Fruit fly (Drosophila melanogaster) whole organism, embryonic: ENCODE data around the gene CG34026.

Source experiments
- Adf1 ChIP-seq: fragments of 200-800 bp; sonication (Bioruptor generic); IDR thresholded peaks from 2 replicates; pipeline ENCODE4 v1.3.6; 2022; ENCODE audit warnings: missing biosample characterization, missing genetic modification characterization
- CG11504 ChIP-seq: fragments of 200-800 bp; sonication (Bioruptor generic); optimal IDR thresholded peaks from 3 replicates; lab custom pipeline; 2019; ENCODE audit warnings: missing biosample characterization, mild to moderate bottlenecking, missing genetic modification characterization, moderate library complexity
- CG12391 ChIP-seq: fragments of 200-800 bp; sonication (Bioruptor generic); optimal IDR thresholded peaks from 3 replicates; lab custom pipeline; 2018; ENCODE audit warnings: missing biosample characterization, mild to moderate bottlenecking, missing genetic modification characterization, moderate library complexity
- CG13424 ChIP-seq: fragments of 200-800 bp; sonication (Bioruptor generic); optimal IDR thresholded peaks from 2 replicates; lab custom pipeline; 2019; ENCODE audit warnings: missing biosample characterization, mild to moderate bottlenecking, missing genetic modification characterization, moderate library complexity
- CG13894 ChIP-seq: fragments of 200-800 bp; sonication (Bioruptor generic); optimal IDR thresholded peaks from 3 replicates; lab custom pipeline; 2018; ENCODE audit warnings: missing biosample characterization, mild to moderate bottlenecking, missing genetic modification characterization, moderate library complexity
- CG14710 ChIP-seq: fragments of 200-800 bp; sonication (Bioruptor generic); optimal IDR thresholded peaks from 3 replicates; lab custom pipeline; 2019; ENCODE audit warnings: missing biosample characterization, mild to moderate bottlenecking, missing genetic modification characterization, moderate library complexity
- CG17829 ChIP-seq: fragments of 200-800 bp; optimal IDR thresholded peaks from 2 replicates; lab custom pipeline; 2019; ENCODE audit warnings: missing biosample characterization, mild to moderate bottlenecking, missing genetic modification characterization, moderate library complexity
- CG18262 ChIP-seq: fragments of 200-800 bp; optimal IDR thresholded peaks from 3 replicates; lab custom pipeline; 2019; ENCODE audit warnings: missing biosample characterization, mild to moderate bottlenecking, missing genetic modification characterization, moderate library complexity
- CG2199 ChIP-seq: fragments of 200-800 bp; sonication (Bioruptor generic); IDR thresholded peaks from 3 replicates; pipeline ENCODE4 v1.3.6; 2022; ENCODE audit warnings: missing biosample characterization, missing genetic modification characterization
- CG2678 ChIP-seq: fragments of 200-800 bp; sonication (Bioruptor generic); optimal IDR thresholded peaks from 3 replicates; lab custom pipeline; 2019; ENCODE audit warnings: missing biosample characterization, mild to moderate bottlenecking, missing genetic modification characterization, moderate library complexity
- CG30403 ChIP-seq: fragments of 200-800 bp; sonication (Bioruptor generic); optimal IDR thresholded peaks from 3 replicates; lab custom pipeline; 2016; ENCODE audit warnings: missing biosample characterization, missing genetic modification characterization
- CG42726 ChIP-seq: fragments of 200-800 bp; sonication (Bioruptor generic); IDR thresholded peaks from 2 replicates; pipeline ENCODE4 v1.3.6; 2022; ENCODE audit warnings: missing biosample characterization, missing genetic modification characterization; ENCODE audit not compliant: partially characterized antibody
- CG9797 ChIP-seq: fragments of 200-800 bp; sonication (Bioruptor generic); optimal IDR thresholded peaks from 3 replicates; lab custom pipeline; 2018; ENCODE audit warnings: missing biosample characterization, mild to moderate bottlenecking, missing genetic modification characterization
- CoRest ChIP-seq: fragments of 200-800 bp; sonication (Bioruptor generic); optimal IDR thresholded peaks from 3 replicates; lab custom pipeline; 2018; ENCODE audit warnings: missing biosample characterization, mild to moderate bottlenecking, missing genetic modification characterization, moderate library complexity
- Dek ChIP-seq: fragments of 200-800 bp; sonication (Bioruptor generic); optimal IDR thresholded peaks from 3 replicates; lab custom pipeline; 2019; ENCODE audit warnings: missing biosample characterization, mild to moderate bottlenecking, missing genetic modification characterization, moderate library complexity
- Dfd ChIP-seq, 2 experiments: fragments of >200 bp; optimal IDR thresholded peaks; 2 replicates each; lab custom pipeline; 2017; ENCODE audit warnings: missing biosample characterization in 2 of 2, missing genetic modification characterization in 2 of 2
- E2f1 ChIP-seq: fragments of 200-800 bp; sonication (Bioruptor generic); IDR thresholded peaks from 2 replicates; pipeline ENCODE4 v1.3.6; 2022; ENCODE audit warnings: missing biosample characterization, missing genetic modification characterization
- Fer1 ChIP-seq: fragments of 200-800 bp; sonication (Bioruptor generic); optimal IDR thresholded peaks from 2 replicates; lab custom pipeline; 2017; ENCODE audit warnings: missing biosample characterization, mild to moderate bottlenecking, missing genetic modification characterization
- HHEX ChIP-seq: fragments of 200-800 bp; sonication (Bioruptor generic); optimal IDR thresholded peaks from 3 replicates; lab custom pipeline; 2017; ENCODE audit warnings: missing biosample characterization, mild to moderate bottlenecking, missing genetic modification characterization, missing genetic modification reagents
- Hr51 ChIP-seq, 2 experiments: fragments of 200-800 bp; sonication (Bioruptor generic); optimal IDR thresholded peaks; 2 replicates in 1 of 2; 3 replicates in 1 of 2; lab custom pipeline; 2016 to 2018; ENCODE audit warnings: missing biosample characterization in 2 of 2, missing genetic modification characterization in 2 of 2, mild to moderate bottlenecking in 1 of 2, moderate library complexity in 1 of 2
- Jarid2 ChIP-seq: fragments of 200-800 bp; sonication (Bioruptor generic); optimal IDR thresholded peaks from 3 replicates; lab custom pipeline; 2017; ENCODE audit warnings: mild to moderate bottlenecking, missing biosample characterization, missing genetic modification reagents, missing genetic modification characterization
- MBD-R2 ChIP-seq: fragments of 200-800 bp; sonication (Bioruptor generic); IDR thresholded peaks from 2 replicates; pipeline ENCODE4 v1.3.6; 2022; ENCODE audit warnings: missing biosample characterization, missing genetic modification characterization
- Mad ChIP-seq: fragments of 200-800 bp; sonication (Bioruptor generic); optimal IDR thresholded peaks from 2 replicates; lab custom pipeline; 2016; ENCODE audit warnings: missing biosample characterization, missing genetic modification characterization
- Med ChIP-seq: fragments of 200-800 bp; sonication (Bioruptor generic); peaks from one replicate; lab custom pipeline; 2016; ENCODE audit warnings: missing biosample characterization, missing genetic modification characterization, mild to moderate bottlenecking, inconsistent platforms, moderate library complexity
- NFAT ChIP-seq: fragments of 200-800 bp; sonication (Bioruptor generic); IDR thresholded peaks from 2 replicates; pipeline ENCODE4 v1.3.6; 2022; ENCODE audit warnings: missing biosample characterization, missing genetic modification characterization
- Oaz ChIP-seq: fragments of 200-800 bp; sonication (Bioruptor generic); IDR thresholded peaks from 2 replicates; pipeline ENCODE4 v1.3.6; 2022; ENCODE audit warnings: missing biosample characterization, missing genetic modification characterization
- Ptx1 ChIP-seq: fragments of 200-800 bp; sonication (Bioruptor generic); IDR thresholded peaks from 2 replicates; pipeline ENCODE4 v1.3.6; 2022; ENCODE audit warnings: missing biosample characterization, missing genetic modification characterization
- Rfx ChIP-seq: fragments of 200-800 bp; sonication (Bioruptor generic); IDR thresholded peaks from 2 replicates; pipeline ENCODE4 v1.3.6; 2022; ENCODE audit warnings: missing biosample characterization, missing genetic modification characterization
- Sox102F ChIP-seq: fragments of 200-800 bp; sonication (Bioruptor generic); optimal IDR thresholded peaks from 2 replicates; lab custom pipeline; 2018; ENCODE audit warnings: missing biosample characterization, mild to moderate bottlenecking, missing genetic modification characterization, moderate library complexity
- Tbp ChIP-seq: fragments of >200 bp; optimal IDR thresholded peaks from 2 replicates; lab custom pipeline; 2018; ENCODE audit warnings: missing biosample characterization, missing genetic modification characterization
- bab2 ChIP-seq: fragments of 200-800 bp; sonication (Bioruptor generic); optimal IDR thresholded peaks from 2 replicates; lab custom pipeline; 2016; ENCODE audit warnings: missing biosample characterization, missing genetic modification characterization
- br ChIP-seq: fragments of >200 bp; optimal IDR thresholded peaks from 2 replicates; lab custom pipeline; 2017
- cad ChIP-seq: fragments of >200 bp; optimal IDR thresholded peaks from 2 replicates; lab custom pipeline; 2017; ENCODE audit warnings: missing biosample characterization, missing genetic modification characterization
- dmrt11E ChIP-seq: fragments of 200-800 bp; sonication (Bioruptor generic); optimal IDR thresholded peaks from 3 replicates; lab custom pipeline; 2018; ENCODE audit warnings: missing biosample characterization, mild to moderate bottlenecking, missing genetic modification characterization, moderate library complexity
- ems ChIP-seq: fragments of 200-800 bp; sonication (Bioruptor generic); optimal IDR thresholded peaks from 3 replicates; lab custom pipeline; 2016; ENCODE audit warnings: missing biosample characterization, missing genetic modification characterization
- fd96Cb ChIP-seq: fragments of 200-800 bp; sonication (Bioruptor generic); optimal IDR thresholded peaks from 2 replicates; lab custom pipeline; 2018; ENCODE audit warnings: missing biosample characterization, mild to moderate bottlenecking, missing genetic modification characterization, moderate library complexity
- gem ChIP-seq: fragments of 200-800 bp; sonication (Bioruptor generic); optimal IDR thresholded peaks from 2 replicates; lab custom pipeline; 2019; ENCODE audit warnings: missing biosample characterization, mild to moderate bottlenecking, missing genetic modification characterization, moderate library complexity
- grau ChIP-seq: fragments of 200-800 bp; optimal IDR thresholded peaks from 3 replicates; lab custom pipeline; 2019; ENCODE audit warnings: missing biosample characterization, mild to moderate bottlenecking, missing genetic modification characterization, moderate library complexity
- hb ChIP-seq: fragments of 200-800 bp; sonication (Bioruptor generic); IDR thresholded peaks from 3 replicates; pipeline ENCODE4 v1.3.6; 2022; ENCODE audit warnings: missing biosample characterization, missing genetic modification characterization; ENCODE audit not compliant: partially characterized antibody
- jigr1 ChIP-seq: fragments of 200-800 bp; sonication (Bioruptor generic); IDR thresholded peaks from 3 replicates; pipeline ENCODE4 v1.3.6; 2022; ENCODE audit warnings: missing biosample characterization, missing genetic modification characterization
- kay ChIP-seq: fragments of 200-800 bp; sonication (Bioruptor generic); optimal IDR thresholded peaks from 2 replicates; lab custom pipeline; 2016; ENCODE audit warnings: missing biosample characterization, missing genetic modification characterization
- nmo ChIP-seq: fragments of 200-800 bp; sonication (Bioruptor generic); optimal IDR thresholded peaks from 2 replicates; lab custom pipeline; 2018; ENCODE audit warnings: missing biosample characterization, mild to moderate bottlenecking, missing genetic modification characterization, moderate library complexity
- ranshi ChIP-seq: fragments of 200-800 bp; sonication (Bioruptor generic); IDR thresholded peaks from 2 replicates; pipeline ENCODE4 v1.3.6; 2022; ENCODE audit warnings: missing biosample characterization, missing genetic modification characterization
- repo ChIP-seq: fragments of 200-800 bp; sonication (Bioruptor generic); optimal IDR thresholded peaks from 2 replicates; lab custom pipeline; 2016; ENCODE audit warnings: missing biosample characterization, missing genetic modification characterization
- salm ChIP-seq: fragments of 200-800 bp; sonication (Bioruptor generic); optimal IDR thresholded peaks from 2 replicates; lab custom pipeline; 2018; ENCODE audit warnings: missing biosample characterization, mild to moderate bottlenecking, missing genetic modification characterization
- sd ChIP-seq: fragments of 200-800 bp; sonication (Bioruptor generic); optimal IDR thresholded peaks from 3 replicates; lab custom pipeline; 2018; ENCODE audit warnings: missing biosample characterization, mild to moderate bottlenecking, missing genetic modification characterization, moderate library complexity
- sens ChIP-seq: fragments of 200-800 bp; sonication (Bioruptor generic); peaks from one replicate; lab custom pipeline; 2016; ENCODE audit warnings: missing biosample characterization, missing genetic modification characterization
- sisA ChIP-seq: fragments of 200-800 bp; sonication (Bioruptor generic); IDR thresholded peaks from 2 replicates; pipeline ENCODE4 v1.3.6; 2022; ENCODE audit warnings: missing biosample characterization, missing genetic modification characterization
- vvl ChIP-seq: fragments of 200-800 bp; sonication (Bioruptor generic); IDR thresholded peaks from 2 replicates; pipeline ENCODE4 v1.3.6; 2022; ENCODE audit warnings: missing biosample characterization, missing genetic modification characterization
- zf30C ChIP-seq: fragments of 200-800 bp; sonication (Bioruptor generic); optimal IDR thresholded peaks from 3 replicates; lab custom pipeline; 2018; ENCODE audit warnings: missing biosample characterization, mild to moderate bottlenecking, missing genetic modification characterization

Gene CG34026

dm6 chrX:9486802-9487201 lies 46.8 kb upstream of the CG34026 start (continued):
- peak; percentile 86 for TF ChIP-seq gem (tag; lab: Kevin White, UChicago)
- TF ChIP-seq E2f1 (GFP tag; lab: Robert Waterston, UW) = peak; percentile 61
- no peak for TF ChIP-seq Dfd (GFP tag; optimal IDR thresholded peaks at IDR 0.05; lab: Kevin White, UChicago)
- TF ChIP-seq vvl (GFP tag; lab: Robert Waterston, UW) = peak; percentile 88
- TF ChIP-seq Dek = peak; percentile 12
- no peak for TF ChIP-seq cad (GFP tag; lab: Kevin White, UChicago)
- TF ChIP-seq Tbp (GFP tag; lab: Kevin White, UChicago) = no peak
- peak; percentile 76 for TF ChIP-seq CG13424 (tag; lab: Kevin White, UChicago)
- TF ChIP-seq Sox102F (GFP tag; lab: Kevin White, UChicago) = peak; percentile 80
- no peak for TF ChIP-seq sd (tag; lab: Kevin White, UChicago)
- peak; percentile 49; the same call in 1 of the 2 replicates for TF ChIP-seq Rfx (GFP tag; lab: Robert Waterston, UW)
- TF ChIP-seq repo (GFP tag; lab: Kevin White, UChicago) = peak; percentile 51
- TF ChIP-seq fd96Cb (tag; lab: Kevin White, UChicago) = peak; percentile 82
- TF ChIP-seq CG42726 (GFP tag; lab: Robert Waterston, UW) = no peak
- peak; percentile 68 for TF ChIP-seq ems (GFP tag; lab: Kevin White, UChicago)
- TF ChIP-seq HHEX = peak; percentile 65
- peak; percentile 82 for TF ChIP-seq sisA
- TF ChIP-seq ranshi (GFP tag; lab: Robert Waterston, UW) = peak; percentile 44; the same call in 1 of the 2 replicates
- peak; percentile 30; the same call in 1 of the 3 replicates for TF ChIP-seq jigr1 (GFP tag; lab: Robert Waterston, UW)
- 0 out of 2 replicates have a peak, but pooled peaks have one; percentile 20 for TF ChIP-seq Oaz (GFP tag; lab: Robert Waterston, UW)
- TF ChIP-seq NFAT = peak; percentile 22; the same call in 1 of the 2 replicates
- no peak for TF ChIP-seq Adf1 (GFP tag; lab: Robert Waterston, UW)
- peak; percentile 86 for TF ChIP-seq zf30C (GFP tag; lab: Kevin White, UChicago)
- 0 out of 3 replicates have a peak, but pooled peaks have one; percentile 47 for TF ChIP-seq CG2199
- peak; percentile 75 for TF ChIP-seq CG12391 (tag; lab: Kevin White, UChicago)
- TF ChIP-seq Mad (GFP tag; lab: Kevin White, UChicago) = peak; percentile 49
- peak; percentile 35 for TF ChIP-seq salm (tag; lab: Kevin White, UChicago)
- TF ChIP-seq CG9797 (GFP tag; lab: Kevin White, UChicago) = no peak

DNA sequence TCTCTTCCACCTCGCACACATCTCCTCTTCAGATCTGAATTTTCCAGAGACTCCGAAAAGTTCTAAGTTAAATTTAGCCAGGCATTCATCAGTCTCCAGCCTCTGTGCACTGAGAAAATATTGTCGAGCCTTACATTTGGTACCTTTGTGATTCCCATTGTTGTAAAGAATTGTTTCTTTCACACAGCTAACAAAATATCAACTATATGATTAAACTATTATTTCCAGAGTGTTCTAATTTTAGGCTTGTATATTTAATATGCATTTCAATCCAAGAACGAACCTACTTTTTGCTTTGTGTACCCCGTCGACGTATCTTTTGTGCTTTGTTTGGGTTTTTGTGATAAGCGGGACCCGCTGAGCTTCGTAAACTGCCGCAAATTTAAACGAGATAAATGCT lies 39.5 kb upstream of the CG34026 start:
- no peak for TF ChIP-seq Dek
- no peak for TF ChIP-seq Fer1 (GFP tag; lab: Kevin White, UChicago)
- TF ChIP-seq kay (GFP tag; lab: Kevin White, UChicago) = no peak
- no peak for TF ChIP-seq hb (GFP tag; lab: Robert Waterston, UW)
- TF ChIP-seq CG11504 (tag; lab: Kevin White, UChicago) = peak; percentile 33
- peak; percentile 18 for TF ChIP-seq nmo (GFP tag; lab: Kevin White, UChicago)
- peak; percentile 13 for TF ChIP-seq CG30403 (GFP tag; lab: Kevin White, UChicago)
- TF ChIP-seq Sox102F (GFP tag; lab: Kevin White, UChicago) = peak; percentile 10
- TF ChIP-seq Med (GFP tag; lab: Kevin White, UChicago) = peak; percentile 79
- TF ChIP-seq Jarid2 (GFP tag; lab: Kevin White, UChicago) = no peak
- no peak for TF ChIP-seq br (lab: Kevin White, UChicago)
- peak; percentile 89 for TF ChIP-seq sens (GFP tag; lab: Kevin White, UChicago)
- peak; percentile 30 for TF ChIP-seq CG2678 (tag; lab: Kevin White, UChicago)
- peak in 1 of 2 experiments; percentile 2 for TF ChIP-seq Hr51 (GFP tag; optimal IDR thresholded peaks at IDR 0.05; lab: Kevin White, UChicago)
- TF ChIP-seq grau = peak; percentile 8
- no peak for TF ChIP-seq MBD-R2 (GFP tag; lab: Robert Waterston, UW)
- TF ChIP-seq CG13894 = no peak
- TF ChIP-seq CG17829 (tag; lab: Kevin White, UChicago) = peak; percentile 6
- peak; percentile 11; the same call in 1 of the 2 replicates for TF ChIP-seq Ptx1 (GFP tag; lab: Robert Waterston, UW)
- peak; percentile 5 for TF ChIP-seq CG14710 (tag; lab: Kevin White, UChicago)
- TF ChIP-seq dmrt11E (tag; lab: Kevin White, UChicago) = peak; percentile 16
- peak; percentile 13 for TF ChIP-seq bab2
- TF ChIP-seq CoRest = peak; percentile 4
- peak; percentile 37 for TF ChIP-seq CG18262 (tag; lab: Kevin White, UChicago)
